Worm (Caenorhabditis elegans): ENCODE measurements around the gene C04A11.2.

C04A11.2 gene

DNA sequence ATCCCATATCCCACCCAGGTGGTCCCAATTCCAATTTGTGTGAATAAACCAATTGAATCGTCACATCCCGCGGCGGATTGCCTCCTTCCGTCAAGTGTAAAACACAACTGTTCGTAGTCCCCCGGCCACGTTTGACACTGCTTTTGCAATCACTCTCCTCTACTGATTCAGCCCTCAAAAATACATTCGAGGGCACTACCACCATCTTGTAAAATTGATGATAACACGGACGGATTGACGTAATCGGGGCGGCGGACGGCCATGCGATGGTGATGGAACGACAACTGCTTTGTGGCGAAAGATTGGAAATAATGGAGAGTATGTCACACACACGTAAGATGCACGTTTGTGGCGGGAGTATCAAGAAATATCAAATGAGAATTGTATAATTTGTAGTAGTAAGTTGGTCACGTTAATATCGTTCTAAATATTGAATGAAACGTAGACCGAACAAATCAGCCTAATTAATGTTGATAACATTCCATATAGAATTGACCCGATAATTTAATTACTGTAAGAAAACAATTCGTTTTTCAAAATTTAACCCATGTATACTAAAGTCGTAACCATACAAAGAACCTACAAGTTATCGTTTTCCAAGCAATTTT is 30.2 kb downstream of the C04A11.2 start:
- TF ChIP-seq unc-62 (GFP tag; optimal IDR thresholded peaks at IDR 0.05), result no peak

DNA sequence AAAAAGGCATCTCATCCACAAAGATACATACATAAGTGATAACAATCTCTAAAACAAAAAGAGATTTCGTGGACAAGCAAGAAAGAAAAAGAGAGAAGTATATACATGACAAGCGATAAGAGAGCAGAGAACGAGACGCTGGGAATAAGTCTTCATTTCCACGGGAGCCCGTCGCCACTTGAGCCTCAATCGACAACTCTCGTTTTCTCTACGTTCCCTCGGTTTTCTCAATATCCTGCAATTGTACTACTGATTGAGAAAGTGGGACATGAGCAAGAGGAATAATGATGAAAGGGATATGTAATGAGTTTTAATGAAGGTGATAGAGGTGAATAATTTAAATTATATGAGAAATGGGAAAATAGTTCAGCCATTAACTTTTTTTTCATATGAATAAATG is 31.1 kb downstream of the C04A11.2 start:
- no peak for TF ChIP-seq unc-62 (GFP tag; optimal IDR thresholded peaks at IDR 0.05)

DNA sequence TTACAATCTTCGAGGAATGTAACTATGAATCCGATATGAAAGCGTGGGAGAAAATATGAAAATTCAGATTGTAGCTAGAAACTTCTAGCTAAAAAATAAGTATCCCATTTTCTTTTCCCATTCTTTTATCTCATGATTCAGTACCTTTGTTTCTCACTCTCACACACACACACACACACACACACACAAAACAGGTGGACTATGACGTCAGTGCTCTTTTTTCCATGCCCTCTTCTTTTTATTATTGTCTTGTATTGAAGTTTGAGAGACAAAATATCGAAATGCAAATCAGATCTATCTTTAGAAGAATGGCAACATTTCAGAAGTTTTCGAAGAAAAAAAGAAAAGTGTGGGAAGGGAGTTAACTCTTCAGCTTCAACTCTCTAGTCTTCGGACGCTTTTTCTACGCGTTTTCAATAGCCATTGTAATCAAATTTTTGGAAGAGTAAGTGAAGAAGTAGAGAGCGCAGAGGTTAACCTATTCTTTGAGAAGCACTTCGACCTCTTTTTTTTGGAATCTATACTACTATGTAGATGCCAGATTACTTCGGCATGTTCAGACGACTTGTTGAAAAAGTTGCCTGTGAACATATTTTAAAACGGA is 34.6 kb downstream of the C04A11.2 start:
- TF ChIP-seq unc-62 (GFP tag; optimal IDR thresholded peaks at IDR 0.05), result no peak

DNA sequence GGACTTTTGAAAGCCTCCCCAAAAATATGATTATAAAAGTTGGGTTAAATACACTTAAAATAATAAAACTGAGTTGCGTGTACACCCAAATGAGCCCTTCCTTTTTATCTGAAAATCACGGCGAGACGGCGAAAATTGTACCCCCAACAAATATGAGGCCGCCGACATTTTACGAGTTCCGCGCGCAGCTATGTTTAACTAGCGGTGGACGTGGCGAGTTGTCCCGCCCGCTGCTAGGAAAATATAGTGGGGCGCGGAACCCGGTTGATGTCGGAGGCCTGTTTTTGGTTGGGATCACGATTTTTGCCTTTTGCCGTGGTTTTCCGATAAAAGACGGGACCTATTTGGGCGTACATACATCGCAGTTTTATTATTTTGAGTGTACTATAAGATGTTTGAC is 35.6 kb downstream of the C04A11.2 start:
- no peak for TF ChIP-seq unc-62 (GFP tag; optimal IDR thresholded peaks at IDR 0.05)

DNA sequence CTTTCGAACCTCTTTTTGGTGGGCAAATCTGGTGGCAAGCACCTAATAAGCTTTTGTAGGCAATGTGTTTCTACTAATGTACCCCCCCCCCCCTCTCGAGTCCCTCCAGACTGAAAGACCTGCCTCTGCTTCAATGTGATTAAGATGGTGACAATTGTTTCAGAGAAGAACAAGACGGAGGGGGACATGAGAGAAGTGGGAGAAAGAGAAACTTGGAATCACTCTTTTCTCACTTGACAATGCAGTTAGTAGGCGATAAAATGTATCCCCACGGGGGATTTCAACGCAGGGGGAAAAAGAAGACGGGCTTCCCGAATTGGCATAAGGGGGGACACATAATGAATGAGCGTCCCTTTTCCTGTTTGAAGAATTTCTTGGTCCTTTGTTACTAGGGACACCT is 36.4 kb downstream of the C04A11.2 start:
- TF ChIP-seq unc-62 (GFP tag; optimal IDR thresholded peaks at IDR 0.05), result no peak

DNA sequence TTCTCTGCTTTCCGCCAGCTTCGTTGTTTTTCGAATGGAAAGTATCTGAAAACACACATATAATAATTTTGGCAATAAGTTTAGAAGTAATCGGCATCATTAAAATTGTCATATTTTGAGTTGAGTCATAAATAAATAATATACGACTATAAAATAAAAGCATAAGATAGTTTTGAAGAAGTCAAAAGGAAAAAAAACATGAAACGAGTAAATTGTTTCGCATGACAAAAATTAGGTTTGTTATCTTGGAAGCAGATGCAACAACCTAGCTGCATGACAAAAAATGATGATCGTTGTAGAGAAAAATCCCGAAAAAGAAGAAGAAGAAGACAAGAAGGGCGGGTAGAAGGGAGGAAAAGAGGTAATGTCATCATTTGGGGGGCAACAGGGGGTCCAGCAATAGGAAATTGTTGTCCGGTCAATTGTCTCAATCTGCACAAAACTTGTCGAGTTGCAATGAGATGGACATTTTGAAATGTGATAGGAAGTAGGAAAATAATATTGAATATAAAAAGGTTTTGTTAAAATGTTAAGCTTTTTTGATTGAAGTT is 37.4 kb downstream of the C04A11.2 start, which contains the start of gene nlg-1:
Gene nlg-1, minus strand, starts transcription at position 51 of the 551 bp plus-strand sequence.
- no peak for TF ChIP-seq unc-62 (GFP tag; optimal IDR thresholded peaks at IDR 0.05)

DNA sequence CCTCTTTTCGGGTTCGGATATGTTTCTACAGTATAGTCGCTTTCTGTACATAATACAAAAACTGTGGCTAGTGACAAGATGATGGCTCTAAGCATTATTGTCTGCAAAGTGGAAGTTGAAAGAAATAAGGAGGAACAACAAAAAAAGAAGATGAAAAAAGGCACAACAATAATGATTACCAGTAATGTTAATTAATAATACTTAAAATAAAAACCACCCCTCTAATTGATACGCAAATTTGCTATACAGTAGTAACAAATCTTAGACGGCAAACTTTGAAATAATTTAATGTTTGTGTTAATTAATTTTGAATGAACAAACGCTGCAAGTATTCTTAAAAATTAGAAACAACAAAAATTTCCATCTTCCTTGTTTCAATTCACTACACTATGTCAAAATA is 47.0 kb downstream of the C04A11.2 start, which contains the start of gene Y12A6A.1:
Gene Y12A6A.1, minus strand, starts transcription at position 101 of the 400 bp plus-strand sequence.
- no peak for TF ChIP-seq unc-62 (GFP tag; optimal IDR thresholded peaks at IDR 0.05)

DNA sequence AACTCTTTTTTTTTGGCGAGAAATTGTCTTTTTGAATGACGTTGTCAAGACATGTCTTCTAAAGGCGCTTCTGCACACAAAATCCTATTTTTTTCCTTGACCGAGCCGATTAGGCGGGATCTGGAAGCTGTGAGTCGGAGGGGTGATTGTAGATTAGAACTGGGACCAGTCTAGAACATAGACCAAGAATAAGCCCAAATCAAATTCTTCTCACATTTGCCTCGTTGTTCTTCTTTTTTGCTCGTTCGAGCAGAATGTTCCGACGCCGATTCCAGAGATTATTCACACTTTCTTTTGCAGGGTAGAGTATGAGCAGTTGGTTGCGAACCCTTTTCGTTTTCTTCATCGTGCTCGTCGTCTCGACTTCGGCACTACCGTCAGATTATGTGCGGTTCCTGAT is 50.1 kb downstream of the C04A11.2 start, which contains the start of gene nlp-53:
Gene nlp-53, plus strand, starts transcription at position 301 of the 400 bp plus-strand sequence.
- no peak for TF ChIP-seq unc-62 (GFP tag; optimal IDR thresholded peaks at IDR 0.05)

Measured in whole organism, dauer.